Worm (Caenorhabditis elegans) whole organism, late embryonic: Measurements from ENCODE around the gene R11.4.

ENCODE experiments used
- F13H6.1 ChIP-seq: sonication (generic microtip); optimal IDR thresholded peaks from 2 replicates; lab custom pipeline; 2016; ENCODE audit warnings: missing genetic modification characterization, missing compliant biosample characterization
- K02D7.2 ChIP-seq: sonication (generic microtip); optimal IDR thresholded peaks from 2 replicates; lab custom pipeline; 2017; ENCODE audit warnings: mild to moderate bottlenecking, missing genetic modification characterization, missing compliant biosample characterization
- K09A11.1 ChIP-seq: sonication (generic microtip); optimal IDR thresholded peaks from 2 replicates; lab custom pipeline; 2017; ENCODE audit warnings: antibody characterized with exemption, mild to moderate bottlenecking, missing genetic modification characterization, missing compliant biosample characterization; ENCODE audit not compliant: insufficient read depth
- ceh-2 ChIP-seq: sonication (generic microtip); optimal IDR thresholded peaks from 2 replicates; lab custom pipeline; 2016; ENCODE audit warnings: missing genotype, missing genetic modification characterization, missing compliant biosample characterization
- ceh-22 ChIP-seq: sonication (generic microtip); optimal IDR thresholded peaks from 2 replicates; lab custom pipeline; 2017; ENCODE audit warnings: missing biosample characterization, missing genetic modification characterization
- dve-1 ChIP-seq: sonication (generic microtip); optimal IDR thresholded peaks from 2 replicates; lab custom pipeline; 2017; ENCODE audit warnings: antibody characterized with exemption, mild to moderate bottlenecking, missing genetic modification characterization, missing compliant biosample characterization
- eyg-1 ChIP-seq: sonication (generic microtip); optimal IDR thresholded peaks from 2 replicates; lab custom pipeline; 2016; ENCODE audit warnings: missing genotype, missing genetic modification characterization, missing compliant biosample characterization
- fkh-10 ChIP-seq: fragments of 150-350 bp; optimal IDR thresholded peaks from 2 replicates; lab custom pipeline; 2014; ENCODE audit warnings: missing biosample characterization, missing genetic modification reagents, missing genetic modification characterization
- mec-3 ChIP-seq: sonication (generic microtip); optimal IDR thresholded peaks from 2 replicates; lab custom pipeline; 2016; ENCODE audit warnings: borderline replicate concordance, missing genetic modification characterization, missing compliant biosample characterization
- pha-4 ChIP-seq: fragments of 150-350 bp; optimal IDR thresholded peaks from 2 replicates; lab custom pipeline; 2018; ENCODE audit warnings: missing biosample characterization, missing genetic modification reagents, missing genetic modification characterization
- rnt-1 ChIP-seq: sonication (generic microtip); optimal IDR thresholded peaks from 2 replicates; lab custom pipeline; 2016; ENCODE audit warnings: missing genetic modification characterization, missing compliant biosample characterization
- unc-3 ChIP-seq, 2 experiments: fragments of 200-800 bp in 1 of 2; sonication (Bioruptor generic) in 1 of 2; sonication (generic microtip) in 1 of 2; conservative IDR thresholded peaks in 1 of 2; optimal IDR thresholded peaks in 1 of 2; 2 replicates each; pipeline versions ENCODE4 v1.3.6 to Lab custom; 2016 to 2022; ENCODE audit warnings: missing compliant biosample characterization in 2 of 2, missing genetic modification characterization in 2 of 2, missing genetic modification reagents in 1 of 2
- unc-42 ChIP-seq: sonication (generic microtip); optimal IDR thresholded peaks from 2 replicates; lab custom pipeline; 2016; ENCODE audit warnings: missing genotype, missing genetic modification characterization, missing compliant biosample characterization
- unc-86 ChIP-seq: sonication (generic microtip); optimal IDR thresholded peaks from 2 replicates; lab custom pipeline; 2016; ENCODE audit warnings: missing genetic modification characterization, missing compliant biosample characterization

DNA sequence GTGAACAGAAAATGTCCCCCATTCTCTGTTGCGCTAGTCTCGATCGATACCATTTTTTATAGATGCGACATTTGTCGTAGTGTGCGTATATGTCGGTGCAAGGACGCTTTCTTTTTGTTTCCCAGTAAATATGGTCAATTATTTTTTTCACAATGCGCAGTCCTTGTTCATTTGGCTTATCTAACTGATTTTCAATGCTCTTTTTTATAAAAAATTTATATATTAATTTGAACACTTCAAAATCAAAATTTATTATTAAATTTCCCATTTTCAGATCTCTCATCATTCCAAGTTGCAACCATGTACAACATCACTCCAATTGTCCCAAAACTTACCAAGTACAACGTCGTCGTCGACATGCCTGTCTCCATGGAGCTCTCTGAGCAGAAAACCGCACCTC lies 6.7 kb upstream of the R11.4 start, which contains the start of gene F23A7.1:
- TF ChIP-seq dve-1 (tag; lab: Kevin White, UChicago), result no peak
- TF ChIP-seq ceh-22, result no peak
- TF ChIP-seq mec-3, result no peak
- TF ChIP-seq K02D7.2 (tag; lab: Kevin White, UChicago), result no peak
- no peak for TF ChIP-seq F13H6.1 (tag; lab: Kevin White, UChicago)
- no peak for TF ChIP-seq eyg-1 (tag; lab: Kevin White, UChicago)
- TF ChIP-seq rnt-1, result no peak
- no peak for TF ChIP-seq pha-4 (tag; lab: Kevin White, UChicago)
- TF ChIP-seq unc-3 (GFP tag; conservative IDR thresholded peaks at IDR 0.05; lab: Robert Waterston, UW), result no peak
- TF ChIP-seq unc-3 (tag; optimal IDR thresholded peaks at IDR 0.05; lab: Kevin White, UChicago), result no peak
- no peak for TF ChIP-seq unc-86 (tag; lab: Kevin White, UChicago)
- TF ChIP-seq unc-42 (tag; lab: Kevin White, UChicago), result no peak
- TF ChIP-seq K09A11.1 (tag; lab: Kevin White, UChicago), result no peak
- no peak for TF ChIP-seq ceh-2 (tag; lab: Kevin White, UChicago)
- TF ChIP-seq fkh-10 (GFP tag; lab: Kevin White, UChicago), result no peak
